Worm (Caenorhabditis elegans): Measurements from ENCODE around the gene hrpa-1.

DNA sequence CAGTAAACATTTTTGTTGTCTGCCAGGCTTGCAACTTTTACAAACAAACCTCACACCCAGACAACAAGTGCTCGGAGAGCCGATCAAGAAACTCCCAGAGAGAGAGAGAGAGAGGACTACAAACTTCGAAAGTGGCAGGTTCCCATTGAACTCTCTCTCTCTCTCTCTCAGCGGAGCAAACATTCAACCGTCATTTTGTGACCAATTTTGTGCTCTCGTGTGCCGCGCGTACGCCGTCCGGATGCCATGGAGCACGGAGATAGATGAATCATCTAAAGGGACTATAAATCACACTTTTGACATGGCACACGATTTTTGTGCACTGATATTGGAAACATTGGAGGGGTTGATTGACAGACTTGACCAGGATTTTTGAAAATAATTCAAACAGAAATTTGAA, 29.8 kb downstream of the hrpa-1 start:
- TF ChIP-seq skn-1 (tag; optimal IDR thresholded peaks at IDR 0.05), result no peak
- no peak for TF ChIP-seq zag-1 (tag; optimal IDR thresholded peaks at IDR 0.05)
- no peak for TF ChIP-seq aly-2 (tag; optimal IDR thresholded peaks at IDR 0.05)
- no peak for TF ChIP-seq sox-4 (tag; optimal IDR thresholded peaks at IDR 0.05)
- TF ChIP-seq mdl-1 (tag; optimal IDR thresholded peaks at IDR 0.05), result no peak
- TF ChIP-seq nhr-71 (tag; optimal IDR thresholded peaks at IDR 0.05), result no peak
- TF ChIP-seq lir-3 (tag; optimal IDR thresholded peaks at IDR 0.05; ENCODE audit: poor library complexity), result no peak
- no peak for TF ChIP-seq lin-13 (GFP tag; optimal IDR thresholded peaks at IDR 0.05)
